Worm (Caenorhabditis elegans): ENCODE measurements around the gene rpl-37.

Gene rpl-37

ce11 chrIII:3553349-3553748 is 24.9 kb downstream of the rpl-37 start, which contains the start of gene C54C6.4:
C54C6.4 (plus strand) TSS chrIII:3553649.
- TF ChIP-seq unc-62 (GFP tag; optimal IDR thresholded peaks at IDR 0.05), result no peak

- no peak for TF ChIP-seq unc-62 (GFP tag; optimal IDR thresholded peaks at IDR 0.05)
Measured at ce11 chrIII:3560235-3560634, 31.8 kb downstream of the rpl-37 start.

DNA sequence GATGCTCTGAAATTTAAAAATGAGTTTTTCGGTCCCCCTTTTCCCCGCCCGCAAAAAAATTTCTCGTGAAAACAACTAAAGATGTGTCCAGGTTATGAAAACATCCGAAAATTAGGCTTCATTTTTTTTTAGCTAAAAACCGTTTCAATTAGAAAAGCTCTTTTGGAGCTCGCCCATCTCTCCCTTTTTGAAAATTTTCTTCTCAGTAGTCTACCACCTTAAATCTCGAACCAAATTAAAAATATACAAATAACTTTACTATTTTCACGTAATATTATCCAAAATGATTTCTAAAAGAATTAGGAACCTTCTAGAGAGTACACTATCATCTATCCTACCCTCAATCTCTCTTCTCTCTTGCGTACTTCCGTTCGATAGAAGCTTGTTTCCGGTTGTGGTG is 33.8 kb downstream of the rpl-37 start:
- no peak for TF ChIP-seq unc-62 (GFP tag; optimal IDR thresholded peaks at IDR 0.05)

- TF ChIP-seq unc-62 (GFP tag; optimal IDR thresholded peaks at IDR 0.05), result no peak
Measured at ce11 chrIII:3564762-3565359, 36.4 kb downstream of the rpl-37 start.

DNA sequence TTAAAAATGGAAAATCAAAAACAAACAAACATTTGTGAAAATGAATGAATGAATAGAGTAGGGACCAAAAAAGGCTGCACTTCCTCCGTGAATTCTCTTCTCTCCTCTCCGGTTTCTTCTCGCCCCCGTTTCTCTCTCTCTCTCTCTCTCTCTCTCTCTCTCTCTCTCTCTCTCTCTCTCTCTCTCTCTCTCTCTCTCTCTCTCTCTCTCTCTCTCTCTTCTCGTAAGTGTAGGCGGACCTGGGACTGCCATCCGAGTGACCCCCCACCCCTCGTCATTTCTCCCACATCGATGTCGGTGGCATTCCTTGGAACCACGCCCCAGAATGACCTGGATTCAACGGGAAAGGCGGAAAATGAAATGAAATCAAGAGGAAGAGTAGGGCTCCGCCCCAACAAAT is 38.3 kb downstream of the rpl-37 start:
- no peak for TF ChIP-seq unc-62 (GFP tag; optimal IDR thresholded peaks at IDR 0.05)

- no peak for TF ChIP-seq unc-62 (GFP tag; optimal IDR thresholded peaks at IDR 0.05)
Measured at ce11 chrIII:3569763-3570162, 41.3 kb downstream of the rpl-37 start.

- TF ChIP-seq unc-62 (GFP tag; optimal IDR thresholded peaks at IDR 0.05), result no peak
Measured at ce11 chrIII:3571371-3571902, 43.0 kb downstream of the rpl-37 start.

DNA sequence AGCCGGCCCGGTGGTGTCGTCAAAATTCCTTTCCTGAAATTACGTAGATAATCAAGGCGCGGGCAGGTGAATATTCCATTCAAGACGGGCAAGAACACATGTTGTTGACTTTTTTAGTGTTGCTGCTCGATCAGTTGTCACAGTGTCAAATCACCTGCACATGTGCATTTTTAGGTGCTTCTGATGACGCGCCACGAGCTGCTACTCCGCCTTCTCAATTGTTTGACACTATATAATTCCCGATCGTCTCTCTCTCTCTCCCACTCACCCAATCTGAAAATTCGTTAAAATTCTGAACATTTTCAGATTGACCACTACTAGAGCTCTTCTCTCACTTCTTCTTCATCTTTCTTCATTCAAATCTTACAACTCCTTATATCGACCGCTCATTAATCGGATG is 44.8 kb downstream of the rpl-37 start, which contains the start of gene nhr-6:
nhr-6 (plus strand) TSS at position 301 of the 400 bp plus-strand sequence.
- no peak for TF ChIP-seq unc-62 (GFP tag; optimal IDR thresholded peaks at IDR 0.05)

All from whole organism, dauer.